Worm (Caenorhabditis elegans) whole organism, L1 larva: ENCODE data around the gene him-4.

Experiments used
- C16A3.4 ChIP-seq: fragments of 150-350 bp; optimal IDR thresholded peaks from 2 replicates; lab custom pipeline; 2014; ENCODE audit warnings: missing biosample characterization, missing genetic modification characterization
- C34B4.2 ChIP-seq: sonication (generic microtip); optimal IDR thresholded peaks from 2 replicates; lab custom pipeline; 2017; ENCODE audit warnings: mild to moderate bottlenecking, missing genetic modification characterization, missing compliant biosample characterization
- Y116A8C.19 ChIP-seq: sonication (generic microtip); optimal IDR thresholded peaks from 2 replicates; lab custom pipeline; 2016; ENCODE audit warnings: missing compliant biosample characterization, missing genetic modification characterization, borderline replicate concordance
- aly-2 ChIP-seq: fragments of 150-350 bp; optimal IDR thresholded peaks from 2 replicates; lab custom pipeline; 2014; ENCODE audit warnings: missing biosample characterization, missing genetic modification characterization
- ama-1 ChIP-seq: fragments of 150-350 bp; optimal IDR thresholded peaks from 2 replicates; lab custom pipeline; 2014
- ceh-63 ChIP-seq: fragments of 200-800 bp; sonication (Bioruptor generic); optimal IDR thresholded peaks from 2 replicates; lab custom pipeline; 2018; ENCODE audit warnings: mild to moderate bottlenecking, missing genetic modification characterization, missing compliant biosample characterization
- ceh-8 ChIP-seq: fragments of 200-800 bp; sonication (Bioruptor generic); optimal IDR thresholded peaks from 2 replicates; lab custom pipeline; 2018; ENCODE audit warnings: mild to moderate bottlenecking, missing genetic modification characterization, moderate library complexity, missing compliant biosample characterization
- ceh-90 ChIP-seq: sonication (generic microtip); optimal IDR thresholded peaks from 2 replicates; lab custom pipeline; 2016; ENCODE audit warnings: missing genetic modification characterization, missing compliant biosample characterization
- ces-1 ChIP-seq: fragments of 150-350 bp; optimal IDR thresholded peaks from 2 replicates; lab custom pipeline; 2014; ENCODE audit warnings: missing biosample characterization, missing genetic modification reagents, missing genetic modification characterization
- dpl-1 ChIP-seq, 3 experiments: fragments of 150-350 bp in 2 of 3; sonication (generic microtip) in 1 of 3; optimal IDR thresholded peaks; 2 replicates each; lab custom pipeline; 2014 to 2017; ENCODE audit warnings: missing biosample characterization in 3 of 3, missing genetic modification characterization in 3 of 3, missing genetic modification reagents in 3 of 3
- dsc-1 ChIP-seq: sonication (generic microtip); optimal IDR thresholded peaks from 2 replicates; lab custom pipeline; 2016; ENCODE audit warnings: mild to moderate bottlenecking, missing genetic modification characterization, missing compliant biosample characterization
- efl-1 ChIP-seq, 4 experiments: fragments of 150-350 bp; optimal IDR thresholded peaks in 3 of 4; peaks in 1 of 4; 1 replicate in 1 of 4; 2 replicates in 3 of 4; lab custom pipeline; 2014; ENCODE audit warnings: missing biosample characterization in 2 of 4, missing genetic modification characterization in 2 of 4, missing genetic modification reagents in 2 of 4
- efl-3 ChIP-seq: fragments of 200-800 bp; sonication (Bioruptor generic); optimal IDR thresholded peaks from 2 replicates; lab custom pipeline; 2018; ENCODE audit warnings: mild to moderate bottlenecking, missing genetic modification characterization, missing compliant biosample characterization
- egl-27 ChIP-seq, 2 experiments: fragments of 150-350 bp in 1 of 2; sonication (generic microtip); optimal IDR thresholded peaks; 3 replicates each; lab custom pipeline; 2017 to 2018; ENCODE audit warnings: missing biosample characterization in 2 of 2, missing genetic modification characterization in 2 of 2, missing genetic modification reagents in 2 of 2
- elt-2 ChIP-seq: sonication (generic microtip); optimal IDR thresholded peaks from 2 replicates; lab custom pipeline; 2016; ENCODE audit warnings: missing genetic modification characterization, mild to moderate bottlenecking, inconsistent platforms, missing compliant biosample characterization, missing genetic modification reagents
- elt-3 ChIP-seq, 6 experiments: fragments of 150-350 bp in 1 of 6; sonication (generic microtip); optimal IDR thresholded peaks; 2 replicates each; lab custom pipeline; 2017 to 2018; ENCODE audit warnings: missing biosample characterization in 6 of 6, missing genetic modification characterization in 6 of 6, inconsistent platforms in 1 of 6
- fkh-10 ChIP-seq: sonication (generic microtip); optimal IDR thresholded peaks from 2 replicates; lab custom pipeline; 2017; ENCODE audit warnings: missing biosample characterization, missing genetic modification reagents, missing genetic modification characterization
- fkh-4 ChIP-seq: sonication (generic microtip); optimal IDR thresholded peaks from 2 replicates; lab custom pipeline; 2016; ENCODE audit warnings: missing compliant biosample characterization, missing genetic modification characterization, borderline replicate concordance
- grh-1 ChIP-seq: fragments of 200-800 bp; sonication (Bioruptor generic); IDR thresholded peaks from 2 replicates; pipeline ENCODE4 v1.3.6; 2022; ENCODE audit warnings: missing genetic modification reagents, missing genetic modification characterization, missing compliant biosample characterization
- hlh-4 ChIP-seq: sonication (generic microtip); optimal IDR thresholded peaks from 2 replicates; lab custom pipeline; 2016; ENCODE audit warnings: mild to moderate bottlenecking, missing genetic modification characterization, missing compliant biosample characterization
- isw-1 ChIP-seq: fragments of 200-800 bp; sonication (Bioruptor generic); IDR thresholded peaks from 2 replicates; pipeline ENCODE4 v1.3.6; 2022; ENCODE audit warnings: missing genetic modification characterization, missing compliant biosample characterization
- jun-1 ChIP-seq: fragments of 150-350 bp; optimal IDR thresholded peaks from 2 replicates; lab custom pipeline; 2014; ENCODE audit warnings: missing biosample characterization, missing genetic modification reagents, missing genetic modification characterization
- lin-13 ChIP-seq: fragments of 150-350 bp; optimal IDR thresholded peaks from 2 replicates; lab custom pipeline; 2014; ENCODE audit warnings: missing biosample characterization, missing genetic modification reagents, missing genetic modification characterization
- lin-35 ChIP-seq, 2 experiments: fragments of 150-350 bp; optimal IDR thresholded peaks; 2 replicates each; lab custom pipeline; 2014; ENCODE audit warnings: missing biosample characterization in 2 of 2, missing genetic modification characterization in 2 of 2, missing genetic modification reagents in 2 of 2
- lir-3 ChIP-seq: sonication (generic microtip); optimal IDR thresholded peaks from 2 replicates; lab custom pipeline; 2016; ENCODE audit warnings: mild to moderate bottlenecking, missing genetic modification characterization, moderate library complexity, missing compliant biosample characterization; ENCODE audit not compliant: poor library complexity
- mdl-1 ChIP-seq, 2 experiments: fragments of 150-350 bp; optimal IDR thresholded peaks; 2 replicates each; lab custom pipeline; 2014 to 2017; ENCODE audit warnings: missing biosample characterization in 2 of 2, missing genetic modification characterization in 2 of 2, inconsistent platforms in 1 of 2
- nhr-11 ChIP-seq: fragments of 150-350 bp; optimal IDR thresholded peaks from 2 replicates; lab custom pipeline; 2014; ENCODE audit warnings: missing biosample characterization, missing genetic modification characterization
- nhr-19 ChIP-seq: fragments of 200-800 bp; sonication (Bioruptor generic); conservative IDR thresholded peaks from 2 replicates; pipeline ENCODE4 v1.3.6; 2022; ENCODE audit warnings: missing genetic modification characterization, missing compliant biosample characterization
- nhr-20 ChIP-seq: sonication (generic microtip); optimal IDR thresholded peaks from 2 replicates; lab custom pipeline; 2016; ENCODE audit warnings: mild to moderate bottlenecking, missing genetic modification characterization, missing compliant biosample characterization
- nhr-71 ChIP-seq: sonication (generic microtip); optimal IDR thresholded peaks from 2 replicates; lab custom pipeline; 2016; ENCODE audit warnings: mild to moderate bottlenecking, missing genetic modification characterization, moderate library complexity, missing compliant biosample characterization
- nhr-76 ChIP-seq: sonication (generic microtip); optimal IDR thresholded peaks from 2 replicates; lab custom pipeline; 2017; ENCODE audit warnings: missing biosample characterization, missing genetic modification characterization
- nhr-77 ChIP-seq: fragments of 150-350 bp; optimal IDR thresholded peaks from 2 replicates; lab custom pipeline; 2014; ENCODE audit warnings: missing biosample characterization, missing genetic modification characterization
- nhr-84 ChIP-seq: sonication (generic microtip); optimal IDR thresholded peaks from 2 replicates; lab custom pipeline; 2017; ENCODE audit warnings: missing biosample characterization, missing genetic modification characterization
- nhr-90 ChIP-seq: sonication (generic microtip); optimal IDR thresholded peaks from 2 replicates; lab custom pipeline; 2016; ENCODE audit warnings: mild to moderate bottlenecking, missing genetic modification characterization, missing compliant biosample characterization; ENCODE audit not compliant: poor library complexity
- pax-3 ChIP-seq: fragments of 200-800 bp; sonication (Bioruptor generic); optimal IDR thresholded peaks from 2 replicates; lab custom pipeline; 2018; ENCODE audit warnings: mild to moderate bottlenecking, missing genetic modification characterization, moderate library complexity, missing compliant biosample characterization
- skn-1 ChIP-seq: fragments of 150-350 bp; optimal IDR thresholded peaks from 2 replicates; lab custom pipeline; 2014; ENCODE audit warnings: missing biosample characterization, missing genetic modification characterization
- snu-23 ChIP-seq: sonication (generic microtip); optimal IDR thresholded peaks from 2 replicates; lab custom pipeline; 2016; ENCODE audit warnings: missing genetic modification characterization, missing compliant biosample characterization
- sptf-1 ChIP-seq: fragments of 150-350 bp; optimal IDR thresholded peaks from 2 replicates; lab custom pipeline; 2014; ENCODE audit warnings: missing biosample characterization, missing genetic modification characterization
- sup-37 ChIP-seq: fragments of 200-800 bp; sonication (Bioruptor generic); optimal IDR thresholded peaks from 2 replicates; lab custom pipeline; 2018; ENCODE audit warnings: mild to moderate bottlenecking, missing genetic modification characterization, missing compliant biosample characterization
- tbx-2 ChIP-seq: sonication (generic microtip); optimal IDR thresholded peaks from 2 replicates; lab custom pipeline; 2016; ENCODE audit warnings: missing genetic modification characterization, missing compliant biosample characterization
- unc-30 ChIP-seq: sonication (generic microtip); optimal IDR thresholded peaks from 2 replicates; lab custom pipeline; 2017; ENCODE audit warnings: missing biosample characterization, missing genetic modification characterization
- unc-62 ChIP-seq: fragments of 150-350 bp; optimal IDR thresholded peaks from 2 replicates; lab custom pipeline; 2014; ENCODE audit warnings: missing biosample characterization, missing genetic modification reagents, missing genetic modification characterization
- unc-86 ChIP-seq: sonication (generic microtip); optimal IDR thresholded peaks from 2 replicates; lab custom pipeline; 2016; ENCODE audit warnings: missing genetic modification characterization, missing compliant biosample characterization
- vab-15 ChIP-seq: sonication (generic microtip); optimal IDR thresholded peaks from 2 replicates; lab custom pipeline; 2017; ENCODE audit warnings: missing genotype, mild to moderate bottlenecking, missing genetic modification characterization, missing compliant biosample characterization
- ztf-11 ChIP-seq, 2 experiments: sonication (generic microtip); optimal IDR thresholded peaks; 2 replicates each; lab custom pipeline; 2016 to 2017; ENCODE audit warnings: missing genetic modification characterization in 2 of 2, missing biosample characterization in 1 of 2, missing compliant biosample characterization in 1 of 2
- ztf-4 ChIP-seq: fragments of 150-350 bp; optimal IDR thresholded peaks from 2 replicates; lab custom pipeline; 2014; ENCODE audit warnings: missing biosample characterization, missing genetic modification characterization

Gene him-4

ce11 chrX:9676788-9677454 lies 40.4 kb upstream of the him-4 start:
- TF ChIP-seq nhr-19 (no peak), elt-2 (tag; lab: Kevin White, UChicago) (peak; percentile 65), lin-35 (GFP tag; optimal IDR thresholded peaks at IDR 0.05; lab: Kevin White, UChicago) (no peak), fkh-10 (no peak)

ce11 chrX:9677927-9678326 lies 39.4 kb upstream of the him-4 start:
- TF ChIP-seq Y116A8C.19 (tag; lab: Kevin White, UChicago) (no peak), nhr-84 (tag; lab: Kevin White, UChicago) (no peak), unc-62 (GFP tag; lab: Kevin White, UChicago) (no peak), nhr-77 (tag; lab: Kevin White, UChicago) (no peak), egl-27 (tag; optimal IDR thresholded peaks at IDR 0.05; lab: Kevin White, UChicago) (no peak), ceh-63 (GFP tag; lab: Kevin White, UChicago) (no peak), lin-35 (GFP tag; optimal IDR thresholded peaks at IDR 0.05; lab: Kevin White, UChicago) (no peak), C16A3.4 (tag; lab: Kevin White, UChicago) (no peak), vab-15 (no peak), hlh-4 (tag; lab: Kevin White, UChicago) (no peak), lin-13 (GFP tag; lab: Kevin White, UChicago) (no peak), snu-23 (GFP tag; lab: Kevin White, UChicago) (no peak), nhr-20 (tag; lab: Kevin White, UChicago) (no peak), aly-2 (tag; lab: Kevin White, UChicago) (no peak), efl-1 (optimal IDR thresholded peaks at IDR 0.05; lab: Kevin White, UChicago) (no peak), efl-1 (GFP tag; optimal IDR thresholded peaks at IDR 0.05 in 1 of 2; lab: Kevin White, UChicago) (no peak), unc-30 (no peak), dpl-1 (GFP tag; optimal IDR thresholded peaks at IDR 0.05; lab: Kevin White, UChicago) (no peak), nhr-19 (no peak)

ce11 chrX:9679427-9679826 lies 37.9 kb upstream of the him-4 start:
- TF ChIP-seq nhr-71 (peak; percentile 18), jun-1 (tag; lab: Kevin White, UChicago) (no peak), sup-37 (no peak), fkh-4 (no peak), sptf-1 (tag; lab: Kevin White, UChicago) (no peak), aly-2 (tag; lab: Kevin White, UChicago) (no peak), isw-1 (GFP tag; lab: Robert Waterston, UW) (no peak), ztf-4 (tag; lab: Kevin White, UChicago) (no peak), nhr-76 (no peak), mdl-1 (tag; optimal IDR thresholded peaks at IDR 0.05; lab: Kevin White, UChicago) (peak in 1 of 2 experiments; percentile 4), lin-13 (GFP tag; lab: Kevin White, UChicago) (no peak), tbx-2 (tag; lab: Kevin White, UChicago) (no peak), ceh-90 (tag; lab: Kevin White, UChicago) (no peak), nhr-11 (tag; lab: Kevin White, UChicago) (no peak), fkh-10 (no peak), lin-35 (GFP tag; optimal IDR thresholded peaks at IDR 0.05; lab: Kevin White, UChicago) (peak in 1 of 2 experiments; percentile 28), Y116A8C.19 (tag; lab: Kevin White, UChicago) (no peak), skn-1 (tag; lab: Kevin White, UChicago) (no peak), elt-2 (tag; lab: Kevin White, UChicago) (peak; percentile 86), ces-1 (GFP tag; lab: Kevin White, UChicago) (no peak), nhr-20 (tag; lab: Kevin White, UChicago) (peak; percentile 36), unc-86 (tag; lab: Kevin White, UChicago) (no peak), dpl-1 (GFP tag; optimal IDR thresholded peaks at IDR 0.05; lab: Kevin White, UChicago) (no peak), nhr-90 (tag; lab: Kevin White, UChicago) (no peak), ztf-11 (tag; optimal IDR thresholded peaks at IDR 0.05; lab: Kevin White, UChicago) (no peak), grh-1 (GFP tag; lab: Robert Waterston, UW) (no peak), C34B4.2 (tag; lab: Kevin White, UChicago) (no peak), pax-3 (tag; lab: Kevin White, UChicago) (no peak), hlh-4 (tag; lab: Kevin White, UChicago) (no peak), ceh-8 (GFP tag; lab: Kevin White, UChicago) (no peak), ama-1 (lab: Kevin White, UChicago) (no peak), lir-3 (tag; lab: Kevin White, UChicago) (no peak), ceh-63 (GFP tag; lab: Kevin White, UChicago) (no peak), dsc-1 (no peak), elt-3 (tag; optimal IDR thresholded peaks at IDR 0.05; lab: Kevin White, UChicago) (no peak), efl-3 (GFP tag; lab: Kevin White, UChicago) (no peak)
